Fruit fly (Drosophila melanogaster) whole organism, embryonic: ENCODE measurements around the gene feo.

ENCODE experiments used
- Bdp1 ChIP-seq: fragments of 200-800 bp; sonication (Bioruptor generic); optimal IDR thresholded peaks from 3 replicates; lab custom pipeline; 2016; ENCODE audit warnings: missing biosample characterization, missing genetic modification characterization
- Bteb2 ChIP-seq: fragments of 200-800 bp; sonication (Bioruptor generic); optimal IDR thresholded peaks from 2 replicates; lab custom pipeline; 2016; ENCODE audit warnings: missing biosample characterization, missing genetic modification characterization
- CG10274 ChIP-seq: fragments of 200-800 bp; sonication (Bioruptor generic); optimal IDR thresholded peaks from 3 replicates; lab custom pipeline; 2017; ENCODE audit warnings: missing biosample characterization, mild to moderate bottlenecking, missing genetic modification characterization
- CG14014 ChIP-seq: fragments of 200-800 bp; sonication (Bioruptor generic); IDR thresholded peaks from 2 replicates; pipeline ENCODE4 v1.3.6; 2022; ENCODE audit warnings: missing biosample characterization, missing genetic modification characterization
- CG14965 ChIP-seq: fragments of 200-800 bp; sonication (Bioruptor generic); optimal IDR thresholded peaks from 2 replicates; lab custom pipeline; 2016; ENCODE audit warnings: missing biosample characterization, missing genetic modification characterization, borderline replicate concordance
- CG1647 ChIP-seq: fragments of 200-800 bp; sonication (Bioruptor generic); optimal IDR thresholded peaks from 3 replicates; lab custom pipeline; 2016; ENCODE audit warnings: missing biosample characterization, missing genetic modification characterization
- CG16779 ChIP-seq: fragments of 200-800 bp; sonication (Bioruptor generic); IDR thresholded peaks from 2 replicates; pipeline ENCODE4 v1.3.6; 2022; ENCODE audit warnings: missing biosample characterization, missing genetic modification characterization
- CG18262 ChIP-seq: fragments of 200-800 bp; optimal IDR thresholded peaks from 3 replicates; lab custom pipeline; 2019; ENCODE audit warnings: missing biosample characterization, mild to moderate bottlenecking, missing genetic modification characterization, moderate library complexity
- CG2120 ChIP-seq: fragments of 200-800 bp; sonication (Bioruptor generic); optimal IDR thresholded peaks from 3 replicates; lab custom pipeline; 2016; ENCODE audit warnings: missing biosample characterization, missing genetic modification characterization
- CG2129 ChIP-seq: fragments of 200-800 bp; sonication (Bioruptor generic); IDR thresholded peaks from 2 replicates; pipeline ENCODE4 v1.3.6; 2022; ENCODE audit warnings: missing biosample characterization, missing genetic modification characterization; ENCODE audit not compliant: partially characterized antibody
- CG3995 ChIP-seq: fragments of 200-800 bp; sonication (Bioruptor generic); optimal IDR thresholded peaks from 3 replicates; lab custom pipeline; 2016; ENCODE audit warnings: missing biosample characterization, missing genetic modification characterization
- CG42726 ChIP-seq: fragments of 200-800 bp; sonication (Bioruptor generic); IDR thresholded peaks from 2 replicates; pipeline ENCODE4 v1.3.6; 2022; ENCODE audit warnings: missing biosample characterization, missing genetic modification characterization; ENCODE audit not compliant: partially characterized antibody
- CG4282 ChIP-seq: fragments of 200-800 bp; sonication (Bioruptor generic); optimal IDR thresholded peaks from 2 replicates; lab custom pipeline; 2016; ENCODE audit warnings: missing biosample characterization, missing genetic modification characterization
- CG4730 ChIP-seq: fragments of 200-800 bp; sonication (Bioruptor generic); IDR thresholded peaks from 2 replicates; pipeline ENCODE4 v1.3.6; 2022; ENCODE audit warnings: missing biosample characterization, missing genetic modification characterization
- CG6175 ChIP-seq: fragments of 200-800 bp; sonication (Bioruptor generic); IDR thresholded peaks from 3 replicates; pipeline ENCODE4 v1.3.6; 2022; ENCODE audit warnings: missing biosample characterization, missing genetic modification characterization
- CG6689 ChIP-seq: fragments of 200-800 bp; sonication (Bioruptor generic); IDR thresholded peaks from 2 replicates; pipeline ENCODE4 v1.3.6; 2022; ENCODE audit warnings: missing biosample characterization, missing genetic modification characterization
- CG7271 ChIP-seq: fragments of 200-800 bp; sonication (Bioruptor generic); optimal IDR thresholded peaks from 2 replicates; lab custom pipeline; 2018; ENCODE audit warnings: missing biosample characterization, mild to moderate bottlenecking, missing genetic modification characterization, moderate library complexity
- CG7928 ChIP-seq: fragments of 200-800 bp; sonication (Bioruptor generic); optimal IDR thresholded peaks from 2 replicates; lab custom pipeline; 2017; ENCODE audit warnings: missing biosample characterization, mild to moderate bottlenecking, missing genetic modification characterization
- CG8290 ChIP-seq, 3 experiments: fragments of 200-800 bp; sonication (Bioruptor generic); optimal IDR thresholded peaks; 2 replicates each; lab custom pipeline; 2016 to 2019; ENCODE audit warnings: missing biosample characterization in 3 of 3, missing genetic modification characterization in 3 of 3, mild to moderate bottlenecking in 2 of 3, moderate library complexity in 1 of 3
- CG8478 ChIP-seq: fragments of >200 bp; optimal IDR thresholded peaks from 2 replicates; lab custom pipeline; 2018
- CG9437 ChIP-seq: fragments of 200-800 bp; sonication (Bioruptor generic); optimal IDR thresholded peaks from 2 replicates; lab custom pipeline; 2018; ENCODE audit warnings: missing biosample characterization, mild to moderate bottlenecking, missing genetic modification characterization
- CrebB ChIP-seq: fragments of 200-800 bp; sonication (Bioruptor generic); optimal IDR thresholded peaks from 3 replicates; lab custom pipeline; 2018; ENCODE audit warnings: missing biosample characterization, mild to moderate bottlenecking, missing genetic modification characterization
- Dll ChIP-seq: fragments of 200-800 bp; sonication (Bioruptor generic); IDR thresholded peaks from 4 replicates; pipeline ENCODE4 v1.3.6; 2022; ENCODE audit warnings: missing biosample characterization, missing genetic modification characterization; ENCODE audit not compliant: partially characterized antibody
- E2f1 ChIP-seq: fragments of 200-800 bp; sonication (Bioruptor generic); IDR thresholded peaks from 2 replicates; pipeline ENCODE4 v1.3.6; 2022; ENCODE audit warnings: missing biosample characterization, missing genetic modification characterization
- Ets65A ChIP-seq: fragments of 200-800 bp; sonication (Bioruptor generic); peaks from one replicate; lab custom pipeline; 2016; ENCODE audit warnings: missing biosample characterization, missing genetic modification characterization
- Hey ChIP-seq: fragments of 200-800 bp; sonication (Bioruptor generic); optimal IDR thresholded peaks from 3 replicates; lab custom pipeline; 2018; ENCODE audit warnings: missing biosample characterization, mild to moderate bottlenecking, missing genetic modification characterization
- Hr3 ChIP-seq: fragments of 200-800 bp; sonication (Bioruptor generic); optimal IDR thresholded peaks from 3 replicates; lab custom pipeline; 2016; ENCODE audit warnings: missing biosample characterization, missing genetic modification characterization
- Kr ChIP-seq: fragments of 200-800 bp; sonication (Bioruptor generic); optimal IDR thresholded peaks from 2 replicates; lab custom pipeline; 2017; ENCODE audit warnings: missing biosample characterization, mild to moderate bottlenecking, missing genetic modification characterization
- Lpt ChIP-seq: fragments of >200 bp; optimal IDR thresholded peaks from 2 replicates; lab custom pipeline; 2018; ENCODE audit warnings: missing biosample characterization, missing genetic modification characterization
- Max ChIP-seq: fragments of 200-800 bp; sonication (Bioruptor generic); optimal IDR thresholded peaks from 2 replicates; lab custom pipeline; 2016; ENCODE audit warnings: missing biosample characterization, mild to moderate bottlenecking, missing genetic modification characterization
- Meics ChIP-seq: fragments of 200-800 bp; sonication (Bioruptor generic); optimal IDR thresholded peaks from 2 replicates; lab custom pipeline; 2017; ENCODE audit warnings: missing biosample characterization, mild to moderate bottlenecking, missing genetic modification characterization
- Nf-YA ChIP-seq: fragments of 200-800 bp; sonication (Bioruptor generic); IDR thresholded peaks from 2 replicates; pipeline ENCODE4 v1.3.6; 2022; ENCODE audit warnings: missing biosample characterization, missing genetic modification characterization
- Trl ChIP-seq, 3 experiments: fragments of >200 bp in 2 of 3; fragments of 200-800 bp in 1 of 3; sonication (Bioruptor generic) in 1 of 3; optimal IDR thresholded peaks; 2 replicates in 1 of 3; 3 replicates in 2 of 3; lab custom pipeline; 2016 to 2017; ENCODE audit warnings: missing biosample characterization in 1 of 3, missing genetic modification characterization in 1 of 3
- abd-A ChIP-seq: fragments of 200-800 bp; sonication (Bioruptor generic); optimal IDR thresholded peaks from 3 replicates; lab custom pipeline; 2019; ENCODE audit warnings: missing biosample characterization, mild to moderate bottlenecking, missing genetic modification characterization, moderate library complexity
- ac ChIP-seq: fragments of 200-800 bp; sonication (Bioruptor generic); optimal IDR thresholded peaks from 3 replicates; lab custom pipeline; 2017; ENCODE audit warnings: missing biosample characterization, mild to moderate bottlenecking, missing genetic modification characterization
- amos ChIP-seq: fragments of 200-800 bp; sonication (Bioruptor generic); IDR thresholded peaks from 2 replicates; pipeline ENCODE4 v1.3.6; 2022; ENCODE audit warnings: missing biosample characterization, missing genetic modification characterization; ENCODE audit not compliant: partially characterized antibody
- ash1 ChIP-seq: fragments of 200-800 bp; sonication (Bioruptor generic); optimal IDR thresholded peaks from 2 replicates; lab custom pipeline; 2018; ENCODE audit warnings: missing biosample characterization, mild to moderate bottlenecking, missing genetic modification characterization
- bsh ChIP-seq, 2 experiments: fragments of 200-800 bp; sonication (Bioruptor generic); optimal IDR thresholded peaks; 2 replicates each; lab custom pipeline; 2017 to 2018; ENCODE audit warnings: mild to moderate bottlenecking in 2 of 2, missing biosample characterization in 2 of 2, missing genetic modification characterization in 2 of 2, moderate library complexity in 1 of 2
- chinmo ChIP-seq: fragments of 200-800 bp; sonication (Bioruptor generic); IDR thresholded peaks from 4 replicates; pipeline ENCODE4 v1.3.6; 2022; ENCODE audit warnings: missing biosample characterization, missing genetic modification characterization; ENCODE audit not compliant: partially characterized antibody
- eyg ChIP-seq: fragments of 200-800 bp; sonication (Bioruptor generic); optimal IDR thresholded peaks from 3 replicates; lab custom pipeline; 2016; ENCODE audit warnings: missing biosample characterization, missing genetic modification characterization
- grau ChIP-seq: fragments of 200-800 bp; optimal IDR thresholded peaks from 3 replicates; lab custom pipeline; 2019; ENCODE audit warnings: missing biosample characterization, mild to moderate bottlenecking, missing genetic modification characterization, moderate library complexity
- gro ChIP-seq: fragments of 200-800 bp; sonication (Bioruptor generic); optimal IDR thresholded peaks from 2 replicates; lab custom pipeline; 2016; ENCODE audit warnings: missing biosample characterization, missing genetic modification characterization
- gsb ChIP-seq: fragments of 200-800 bp; sonication (Bioruptor generic); IDR thresholded peaks from 2 replicates; pipeline ENCODE4 v1.3.6; 2022; ENCODE audit warnings: missing biosample characterization, missing genetic modification characterization
- kah ChIP-seq: fragments of 200-800 bp; sonication (Bioruptor generic); optimal IDR thresholded peaks from 2 replicates; lab custom pipeline; 2018; ENCODE audit warnings: missing biosample characterization, mild to moderate bottlenecking, missing genetic modification characterization
- nerfin-1 ChIP-seq: fragments of 200-800 bp; sonication (Bioruptor generic); optimal IDR thresholded peaks from 3 replicates; lab custom pipeline; 2019; ENCODE audit warnings: missing biosample characterization, mild to moderate bottlenecking, missing genetic modification characterization, moderate library complexity
- nom ChIP-seq: fragments of 200-800 bp; sonication (Bioruptor generic); optimal IDR thresholded peaks from 2 replicates; lab custom pipeline; 2017; ENCODE audit warnings: missing biosample characterization, missing genetic modification characterization, mild to moderate bottlenecking, moderate library complexity, missing genetic modification reagents
- rib ChIP-seq: fragments of 200-800 bp; sonication (Bioruptor generic); IDR thresholded peaks from 2 replicates; pipeline ENCODE4 v1.3.6; 2022; ENCODE audit warnings: missing biosample characterization, missing genetic modification characterization
- row ChIP-seq: fragments of 200-800 bp; sonication (Bioruptor generic); IDR thresholded peaks from 3 replicates; pipeline ENCODE4 v1.3.6; 2022; ENCODE audit warnings: missing biosample characterization, missing genetic modification characterization
- sd ChIP-seq: fragments of 200-800 bp; sonication (Bioruptor generic); optimal IDR thresholded peaks from 3 replicates; lab custom pipeline; 2018; ENCODE audit warnings: missing biosample characterization, mild to moderate bottlenecking, missing genetic modification characterization, moderate library complexity
- so ChIP-seq: fragments of 200-800 bp; sonication (Bioruptor generic); IDR thresholded peaks from 3 replicates; pipeline ENCODE4 v1.3.6; 2022; ENCODE audit warnings: missing biosample characterization, missing genetic modification characterization

Gene feo

dm6 chrX:10857376-10857775, 2.7 kb upstream of the feo start, which contains the start of the genes sofe and CG2186 (continued):
- TF ChIP-seq kah (GFP tag; lab: Kevin White, UChicago) (no peak), Hey (no peak), Meics (GFP tag; lab: Kevin White, UChicago) (no peak), CG42726 (GFP tag; lab: Robert Waterston, UW) (peak; percentile 56; the same call in 1 of the 2 replicates), Max (GFP tag; lab: Kevin White, UChicago) (peak; percentile 64), CG14965 (no peak), CG16779 (GFP tag; lab: Robert Waterston, UW) (no peak), CG9437 (GFP tag; lab: Kevin White, UChicago) (no peak), bsh (GFP tag; optimal IDR thresholded peaks at IDR 0.05; lab: Kevin White, UChicago) (peak in 1 of 2 experiments; percentile 57), CG8290 (GFP tag; optimal IDR thresholded peaks at IDR 0.05; lab: Kevin White, UChicago) (peak; percentile 17), CG8290 (tag; optimal IDR thresholded peaks at IDR 0.05; lab: Kevin White, UChicago) (no peak), nerfin-1 (no peak), Trl (optimal IDR thresholded peaks at IDR 0.05; lab: Kevin White, UChicago) (no peak), Trl (GFP tag; optimal IDR thresholded peaks at IDR 0.05; lab: Kevin White, UChicago) (peak; percentile 60), CG2120 (GFP tag; lab: Kevin White, UChicago) (peak; percentile 78), Dll (GFP tag; lab: Robert Waterston, UW) (peak; percentile 94), E2f1 (GFP tag; lab: Robert Waterston, UW) (peak; percentile 23; the same call in 1 of the 2 replicates), CG10274 (no peak), chinmo (GFP tag; lab: Robert Waterston, UW) (0 out of 4 replicates have a peak, but pooled peaks have one; percentile 50), CG18262 (tag; lab: Kevin White, UChicago) (peak; percentile 29), CG3995 (GFP tag; lab: Kevin White, UChicago) (peak; percentile 19), CrebB (tag; lab: Kevin White, UChicago) (peak; percentile 39), gsb (no peak), Kr (GFP tag; lab: Kevin White, UChicago) (no peak), Nf-YA (GFP tag; lab: Robert Waterston, UW) (no peak), Lpt (no peak), ac (GFP tag; lab: Kevin White, UChicago) (no peak), CG14014 (GFP tag; lab: Robert Waterston, UW) (peak; percentile 20; the same call in 1 of the 2 replicates), grau (tag; lab: Kevin White, UChicago) (peak; percentile 58), CG1647 (GFP tag; lab: Kevin White, UChicago) (peak; percentile 39), CG8478 (no peak), CG2129 (GFP tag; lab: Robert Waterston, UW) (peak; percentile 84), Bdp1 (GFP tag; lab: Kevin White, UChicago) (peak; percentile 29), row (peak; percentile 71), CG7928 (GFP tag; lab: Kevin White, UChicago) (peak; percentile 73), CG6175 (GFP tag; lab: Robert Waterston, UW) (no peak), sd (no peak), ash1 (GFP tag; lab: Kevin White, UChicago) (no peak), nom (GFP tag; lab: Kevin White, UChicago) (no peak), Ets65A (GFP tag; lab: Kevin White, UChicago) (peak; percentile 53), Hr3 (GFP tag; lab: Kevin White, UChicago) (peak; percentile 43), CG6689 (GFP tag; lab: Robert Waterston, UW) (peak; percentile 27; the same call in 1 of the 2 replicates), so (GFP tag; lab: Robert Waterston, UW) (no peak), gro (peak; percentile 46), CG4730 (no peak), eyg (no peak), CG7271 (tag; lab: Kevin White, UChicago) (peak; percentile 50), Bteb2 (GFP tag; lab: Kevin White, UChicago) (peak; percentile 25), CG4282 (GFP tag; lab: Kevin White, UChicago) (no peak), amos (GFP tag; lab: Robert Waterston, UW) (peak; percentile 85), rib (GFP tag; lab: Robert Waterston, UW) (no peak), abd-A (tag; lab: Kevin White, UChicago) (no peak)
